Fruit fly (Drosophila melanogaster) whole organism, adult: ENCODE results near the gene mRpS26.

Experiments
- CG11617 ChIP-seq: fragments of 200-800 bp; sonication (Bioruptor generic); optimal IDR thresholded peaks from 2 replicates; lab custom pipeline; 2017; ENCODE audit warnings: mild to moderate bottlenecking, missing biosample characterization, missing genetic modification reagents, missing genetic modification characterization
- CG14711 ChIP-seq: fragments of 200-800 bp; sonication (Bioruptor generic); optimal IDR thresholded peaks from 2 replicates; lab custom pipeline; 2018; ENCODE audit warnings: missing biosample characterization, mild to moderate bottlenecking, missing genetic modification characterization, moderate library complexity
- CG1620 ChIP-seq: fragments of 200-800 bp; sonication (Bioruptor generic); optimal IDR thresholded peaks from 2 replicates; lab custom pipeline; 2016; ENCODE audit warnings: missing biosample characterization, missing genetic modification characterization
- CG7045 ChIP-seq: fragments of 200-800 bp; sonication (Bioruptor generic); optimal IDR thresholded peaks from 2 replicates; lab custom pipeline; 2017; ENCODE audit warnings: missing biosample characterization, mild to moderate bottlenecking, missing genetic modification characterization
- CG7101 ChIP-seq: fragments of 200-800 bp; sonication (Bioruptor generic); optimal IDR thresholded peaks from 2 replicates; lab custom pipeline; 2018; ENCODE audit warnings: missing biosample characterization, mild to moderate bottlenecking, missing genetic modification characterization, moderate library complexity
- Clk ChIP-seq: fragments of 200-800 bp; sonication (Bioruptor generic); optimal IDR thresholded peaks from 2 replicates; lab custom pipeline; 2017; ENCODE audit warnings: missing biosample characterization, missing genetic modification characterization
- Hr96 ChIP-seq: fragments of 200-800 bp; sonication (Bioruptor generic); optimal IDR thresholded peaks from 2 replicates; lab custom pipeline; 2016; ENCODE audit warnings: missing biosample characterization, missing genetic modification characterization
- Mnt ChIP-seq: fragments of 200-800 bp; sonication (Bioruptor generic); optimal IDR thresholded peaks from 2 replicates; lab custom pipeline; 2016; ENCODE audit warnings: missing biosample characterization, mild to moderate bottlenecking, missing genetic modification characterization
- cnc ChIP-seq, 2 experiments: fragments of >200 bp; optimal IDR thresholded peaks; 2 replicates each; lab custom pipeline; 2017
- kay ChIP-seq: fragments of 200-800 bp; sonication (Bioruptor generic); peaks from one replicate; lab custom pipeline; 2016; ENCODE audit warnings: missing biosample characterization, missing genetic modification characterization, borderline replicate concordance
- ovo ChIP-seq: fragments of 200-800 bp; sonication (Bioruptor generic); optimal IDR thresholded peaks from 2 replicates; lab custom pipeline; 2016; ENCODE audit warnings: missing biosample characterization, missing genetic modification characterization
- tj ChIP-seq: fragments of 200-800 bp; sonication (Bioruptor generic); optimal IDR thresholded peaks from 3 replicates; lab custom pipeline; 2017; ENCODE audit warnings: missing biosample characterization, mild to moderate bottlenecking, missing genetic modification characterization, moderate library complexity
- toe ChIP-seq: fragments of 200-800 bp; sonication (Bioruptor generic); optimal IDR thresholded peaks from 2 replicates; lab custom pipeline; 2016; ENCODE audit warnings: missing biosample characterization, missing genetic modification characterization

DNA sequence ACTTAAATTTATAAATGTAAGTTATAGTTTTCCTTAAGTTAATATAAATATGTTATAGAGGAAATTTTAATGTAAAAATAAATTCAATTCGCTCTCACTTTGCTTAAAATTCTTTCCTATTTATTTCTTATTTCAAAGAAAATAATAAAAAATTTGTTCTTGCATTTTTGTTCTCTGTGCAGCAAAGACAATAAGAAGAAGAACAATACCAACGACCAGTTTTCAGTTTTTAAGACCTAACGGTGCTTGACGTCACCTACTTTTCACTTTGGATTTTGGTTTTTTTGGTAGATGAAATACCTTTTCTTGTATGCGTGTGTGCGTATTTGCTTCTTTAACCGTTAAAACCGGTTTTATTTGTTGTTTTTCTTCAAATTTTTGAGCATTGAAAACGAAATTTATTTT is 4.2 kb upstream of the mRpS26 start:
- TF ChIP-seq cnc (optimal IDR thresholded peaks at IDR 0.05; lab: Kevin White, UChicago) (no peak), tj (GFP tag; lab: Kevin White, UChicago) (no peak), Hr96 (GFP tag; lab: Kevin White, UChicago) (no peak), CG7101 (tag; lab: Kevin White, UChicago) (no peak), CG11617 (GFP tag; lab: Kevin White, UChicago) (no peak), kay (GFP tag; lab: Kevin White, UChicago) (no peak), CG14711 (tag; lab: Kevin White, UChicago) (no peak), CG7045 (GFP tag; lab: Kevin White, UChicago) (no peak), toe (GFP tag; lab: Kevin White, UChicago) (no peak), Clk (no peak), CG1620 (GFP tag; lab: Kevin White, UChicago) (no peak), Mnt (GFP tag; lab: Kevin White, UChicago) (no peak), ovo (GFP tag; lab: Kevin White, UChicago) (no peak)
